Fruit fly (Drosophila melanogaster): ENCODE measurements around the gene Cyp4c3.

- TF ChIP-seq h (optimal IDR thresholded peaks at IDR 0.05) (no peak), Myc (optimal IDR thresholded peaks at IDR 0.05) (no peak)
Observed at dm6 chr3R:30926033-30926432, 32.2 kb downstream of the Cyp4c3 start.
